Worm (Caenorhabditis elegans) whole organism, L4 larva: ENCODE results near the gene Y57G11C.22.

Experiments
- T20F7.1 ChIP-seq: fragments of 200-800 bp; sonication (Bioruptor generic); optimal IDR thresholded peaks from 2 replicates; lab custom pipeline; 2018; ENCODE audit warnings: mild to moderate bottlenecking, missing genetic modification characterization, missing compliant biosample characterization
- T26A8.4 ChIP-seq: fragments of 200-800 bp; sonication (Bioruptor generic); IDR thresholded peaks from 2 replicates; pipeline ENCODE4 v1.3.6; 2022; ENCODE audit warnings: missing genetic modification characterization, missing compliant biosample characterization
- Y75B8A.6 ChIP-seq: fragments of 200-800 bp; sonication (Bioruptor generic); IDR thresholded peaks from 2 replicates; pipeline ENCODE4 v1.3.6; 2022; ENCODE audit warnings: missing genetic modification reagents, missing genetic modification characterization, missing compliant biosample characterization
- aha-1 ChIP-seq: fragments of 150-350 bp; peaks from one replicate; lab custom pipeline; 2014; ENCODE audit warnings: missing biosample characterization, missing genetic modification characterization
- ama-1 ChIP-seq: fragments of 150-350 bp; optimal IDR thresholded peaks from 2 replicates; lab custom pipeline; 2014; ENCODE audit warnings: inconsistent platforms, mixed read lengths
- attf-4 ChIP-seq: sonication (generic microtip); optimal IDR thresholded peaks from 3 replicates; lab custom pipeline; 2017; ENCODE audit warnings: missing biosample characterization, missing genetic modification characterization
- ceh-20 ChIP-seq: fragments of 200-800 bp; sonication (Bioruptor generic); IDR thresholded peaks from 2 replicates; pipeline ENCODE4 v1.3.6; 2022; ENCODE audit warnings: missing genetic modification reagents, missing genetic modification characterization, missing compliant biosample characterization
- ceh-28 ChIP-seq: fragments of 150-350 bp; optimal IDR thresholded peaks from 2 replicates; lab custom pipeline; 2014; ENCODE audit warnings: missing biosample characterization, missing genetic modification reagents, missing genetic modification characterization
- ceh-32 ChIP-seq: sonication (generic microtip); optimal IDR thresholded peaks from 2 replicates; lab custom pipeline; 2016; ENCODE audit warnings: mild to moderate bottlenecking, missing genetic modification characterization, missing compliant biosample characterization; ENCODE audit not compliant: poor library complexity
- ceh-62 ChIP-seq: sonication (generic microtip); optimal IDR thresholded peaks from 2 replicates; lab custom pipeline; 2017; ENCODE audit warnings: missing biosample characterization, missing genetic modification characterization
- ces-1 ChIP-seq: fragments of 150-350 bp; sonication (generic microtip); optimal IDR thresholded peaks from 4 replicates; lab custom pipeline; 2014; ENCODE audit warnings: missing biosample characterization, missing genetic modification reagents, missing genetic modification characterization
- daf-16 ChIP-seq, 3 experiments: sonication (generic microtip); optimal IDR thresholded peaks; 2 replicates each; lab custom pipeline; 2016 to 2017; ENCODE audit warnings: missing genetic modification characterization in 3 of 3, missing genetic modification reagents in 3 of 3, mild to moderate bottlenecking in 2 of 3, missing compliant biosample characterization in 2 of 3, missing biosample characterization in 1 of 3, moderate library complexity in 1 of 3
- dve-1 ChIP-seq: sonication (generic microtip); optimal IDR thresholded peaks from 2 replicates; lab custom pipeline; 2017; ENCODE audit warnings: antibody characterized with exemption, mild to moderate bottlenecking, missing genetic modification characterization, missing compliant biosample characterization; ENCODE audit not compliant: insufficient read depth
- fkh-10 ChIP-seq: fragments of 150-350 bp; optimal IDR thresholded peaks from 2 replicates; lab custom pipeline; 2014; ENCODE audit warnings: missing biosample characterization, missing genetic modification reagents, missing genetic modification characterization
- fos-1 ChIP-seq: fragments of 150-350 bp; optimal IDR thresholded peaks from 2 replicates; lab custom pipeline; 2014; ENCODE audit warnings: missing biosample characterization, missing genetic modification characterization
- gei-8 ChIP-seq: fragments of 200-800 bp; sonication (Bioruptor generic); optimal IDR thresholded peaks from 2 replicates; lab custom pipeline; 2018; ENCODE audit warnings: mild to moderate bottlenecking, missing genetic modification characterization, missing compliant biosample characterization
- hlh-11 ChIP-seq: fragments of 200-800 bp; sonication (Bioruptor generic); optimal IDR thresholded peaks from 2 replicates; lab custom pipeline; 2018; ENCODE audit warnings: mild to moderate bottlenecking, missing genetic modification characterization, missing compliant biosample characterization
- hlh-30 ChIP-seq: sonication (generic microtip); optimal IDR thresholded peaks from 2 replicates; lab custom pipeline; 2017; ENCODE audit warnings: antibody characterized with exemption, mild to moderate bottlenecking, missing genetic modification characterization, missing compliant biosample characterization; ENCODE audit not compliant: insufficient read depth
- hmg-1.1 ChIP-seq: fragments of 200-800 bp; sonication (Bioruptor generic); IDR thresholded peaks from 2 replicates; pipeline ENCODE4 v1.3.6; 2022; ENCODE audit warnings: missing genetic modification reagents, missing genetic modification characterization, missing compliant biosample characterization
- lin-38 ChIP-seq: fragments of 200-800 bp; sonication (Bioruptor generic); IDR thresholded peaks from 2 replicates; pipeline ENCODE4 v1.3.6; 2022; ENCODE audit warnings: missing genetic modification reagents, missing genetic modification characterization, missing compliant biosample characterization
- lin-39 ChIP-seq: fragments of 150-350 bp; optimal IDR thresholded peaks from 2 replicates; lab custom pipeline; 2014; ENCODE audit warnings: missing biosample characterization, missing genetic modification reagents, missing genetic modification characterization
- madf-9 ChIP-seq: fragments of 200-800 bp; sonication (Bioruptor generic); conservative IDR thresholded peaks from 2 replicates; pipeline ENCODE4 v1.3.6; 2022; ENCODE audit warnings: missing genetic modification reagents, missing genetic modification characterization, missing compliant biosample characterization
- mep-1 ChIP-seq: fragments of 150-350 bp; sonication (generic microtip); optimal IDR thresholded peaks from 3 replicates; lab custom pipeline; 2014; ENCODE audit warnings: missing biosample characterization, missing genetic modification characterization
- nhr-10 ChIP-seq: fragments of 150-350 bp; optimal IDR thresholded peaks from 2 replicates; lab custom pipeline; 2014; ENCODE audit warnings: missing biosample characterization, missing genetic modification characterization
- nhr-102 ChIP-seq: sonication (generic microtip); optimal IDR thresholded peaks from 2 replicates; lab custom pipeline; 2016; ENCODE audit warnings: mild to moderate bottlenecking, missing genetic modification characterization, moderate library complexity, missing compliant biosample characterization
- nhr-11 ChIP-seq: fragments of 150-350 bp; optimal IDR thresholded peaks from 2 replicates; lab custom pipeline; 2014; ENCODE audit warnings: missing biosample characterization, missing genetic modification characterization
- nhr-111 ChIP-seq: fragments of 200-800 bp; sonication (Bioruptor generic); optimal IDR thresholded peaks from 2 replicates; lab custom pipeline; 2018; ENCODE audit warnings: mild to moderate bottlenecking, missing genetic modification characterization, missing compliant biosample characterization
- nhr-237 ChIP-seq: sonication (generic microtip); optimal IDR thresholded peaks from 2 replicates; lab custom pipeline; 2017; ENCODE audit warnings: missing biosample characterization, missing genetic modification characterization
- nhr-25 ChIP-seq: sonication (generic microtip); optimal IDR thresholded peaks from 2 replicates; lab custom pipeline; 2017; ENCODE audit warnings: missing genetic modification characterization, mild to moderate bottlenecking, missing compliant biosample characterization, antibody characterized with exemption, moderate library complexity, borderline replicate concordance; ENCODE audit not compliant: insufficient read depth
- nhr-42 ChIP-seq: fragments of 200-800 bp; sonication (Bioruptor generic); IDR thresholded peaks from 2 replicates; pipeline ENCODE4 v1.3.6; 2022; ENCODE audit warnings: missing genetic modification characterization, missing compliant biosample characterization
- nhr-48 ChIP-seq: sonication (generic microtip); optimal IDR thresholded peaks from 2 replicates; lab custom pipeline; 2016; ENCODE audit warnings: mild to moderate bottlenecking, missing genetic modification characterization, missing compliant biosample characterization
- nhr-76 ChIP-seq: fragments of 150-350 bp; optimal IDR thresholded peaks from 2 replicates; lab custom pipeline; 2014; ENCODE audit warnings: missing biosample characterization, missing genetic modification characterization
- pha-4 ChIP-seq, 2 experiments: fragments of 150-350 bp in 1 of 2; fragments of 200-800 bp in 1 of 2; sonication (Bioruptor generic) in 1 of 2; IDR thresholded peaks in 1 of 2; optimal IDR thresholded peaks in 1 of 2; 2 replicates each; pipeline versions ENCODE4 v1.3.6 to Lab custom; 2014 to 2022; ENCODE audit warnings: missing genetic modification characterization in 2 of 2, missing genetic modification reagents in 2 of 2, missing biosample characterization in 1 of 2, missing compliant biosample characterization in 1 of 2
- sdz-12 ChIP-seq: fragments of 200-800 bp; sonication (Bioruptor generic); optimal IDR thresholded peaks from 2 replicates; lab custom pipeline; 2018; ENCODE audit warnings: mild to moderate bottlenecking, missing genetic modification characterization, missing compliant biosample characterization
- set-16 ChIP-seq: fragments of 200-800 bp; sonication (Bioruptor generic); IDR thresholded peaks from 2 replicates; pipeline ENCODE4 v1.3.6; 2022; ENCODE audit warnings: missing genetic modification reagents, missing genetic modification characterization, missing compliant biosample characterization
- snpc-1.2 ChIP-seq: fragments of 200-800 bp; sonication (Bioruptor generic); IDR thresholded peaks from 2 replicates; pipeline ENCODE4 v1.3.6; 2022; ENCODE audit warnings: missing genetic modification reagents, missing genetic modification characterization, missing compliant biosample characterization
- spr-1 ChIP-seq: sonication (generic microtip); optimal IDR thresholded peaks from 2 replicates; lab custom pipeline; 2016; ENCODE audit warnings: mild to moderate bottlenecking, missing genetic modification characterization, missing compliant biosample characterization
- tra-1 ChIP-seq: fragments of 200-800 bp; sonication (Bioruptor generic); IDR thresholded peaks from 2 replicates; pipeline ENCODE4 v1.3.6; 2022; ENCODE audit warnings: missing genetic modification reagents, missing genetic modification characterization, missing compliant biosample characterization
- unc-130 ChIP-seq: sonication (generic microtip); optimal IDR thresholded peaks from 2 replicates; lab custom pipeline; 2016; ENCODE audit warnings: missing genetic modification reagents, missing genetic modification characterization, missing compliant biosample characterization
- unc-39 ChIP-seq: sonication (generic microtip); optimal IDR thresholded peaks from 2 replicates; lab custom pipeline; 2017; ENCODE audit warnings: missing biosample characterization, missing genetic modification characterization
- unc-62 ChIP-seq, 3 experiments: fragments of 150-350 bp in 1 of 3; sonication (generic microtip); optimal IDR thresholded peaks in 2 of 3; peaks in 1 of 3; 1 replicate in 1 of 3; 2 replicates in 2 of 3; lab custom pipeline; 2014 to 2017; ENCODE audit warnings: missing biosample characterization in 3 of 3, missing genetic modification characterization in 3 of 3, missing genetic modification reagents in 3 of 3, missing genotype in 1 of 3
- zfp-3 ChIP-seq: fragments of 200-800 bp; sonication (Bioruptor generic); conservative IDR thresholded peaks from 2 replicates; pipeline ENCODE4 v1.3.6; 2022; ENCODE audit warnings: missing genetic modification reagents, missing genetic modification characterization, missing compliant biosample characterization
- zip-2 ChIP-seq: fragments of 150-350 bp; optimal IDR thresholded peaks from 2 replicates; lab custom pipeline; 2014; ENCODE audit warnings: missing biosample characterization, missing genetic modification characterization
- ztf-7 ChIP-seq: fragments of 150-350 bp; optimal IDR thresholded peaks from 2 replicates; lab custom pipeline; 2014; ENCODE audit warnings: missing biosample characterization, missing genetic modification characterization

The Y57G11C.22 gene

DNA sequence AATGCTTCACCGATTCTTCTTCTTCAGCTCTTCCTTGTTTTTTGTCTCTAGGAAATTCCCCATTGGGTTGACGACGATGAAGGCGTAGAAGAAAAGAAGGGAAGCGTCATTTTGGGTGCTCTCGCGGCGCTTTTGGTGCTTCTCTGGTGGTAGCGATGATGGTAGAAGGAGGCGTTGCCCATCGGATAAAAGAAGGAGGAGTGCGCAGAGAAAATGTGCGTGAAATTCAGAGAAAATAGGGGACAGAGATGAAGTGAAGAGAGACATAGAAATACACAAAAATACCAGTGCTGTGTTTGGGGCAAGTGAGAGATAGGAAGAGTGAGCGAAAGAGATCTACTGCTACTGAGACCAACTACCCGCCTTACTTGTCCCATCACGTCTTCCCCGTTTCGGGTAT lies 30.1 kb upstream of the Y57G11C.22 start, which contains the start of gene oig-5:
TSS of gene oig-5 (plus strand) at position 301 of the 400 bp plus-strand sequence.
- TF ChIP-seq unc-130 (GFP tag; lab: Kevin White, UChicago) (no peak), hmg-1.1 (GFP tag; lab: Robert Waterston, UW) (no peak), hlh-11 (no peak), ceh-62 (tag; lab: Kevin White, UChicago) (no peak), ztf-7 (tag; lab: Kevin White, UChicago) (no peak), mep-1 (no peak), nhr-10 (tag; lab: Kevin White, UChicago) (no peak), ceh-20 (GFP tag; lab: Robert Waterston, UW) (no peak), T26A8.4 (GFP tag; lab: Robert Waterston, UW) (no peak), nhr-111 (GFP tag; lab: Kevin White, UChicago) (no peak), madf-9 (GFP tag; lab: Robert Waterston, UW) (no peak), daf-16 (GFP tag; optimal IDR thresholded peaks at IDR 0.05; lab: Kevin White, UChicago) (no peak), daf-16 (tag; optimal IDR thresholded peaks at IDR 0.05; lab: Kevin White, UChicago) (no peak), ceh-28 (tag; lab: Kevin White, UChicago) (no peak), lin-39 (tag; lab: Kevin White, UChicago) (no peak), lin-38 (GFP tag; lab: Robert Waterston, UW) (no peak), fkh-10 (no peak), zfp-3 (GFP tag; lab: Robert Waterston, UW) (no peak), nhr-25 (no peak)

ce11 chrIV:14816288-14816687 lies 20.7 kb upstream of the Y57G11C.22 start, which contains the start of gene Y57G11C.46:
Y57G11C.46 (minus strand) TSS chrIV:14816388.
- TF ChIP-seq nhr-11 (no peak), nhr-25 (no peak), ceh-62 (tag; lab: Kevin White, UChicago) (no peak), set-16 (GFP tag; lab: Robert Waterston, UW) (no peak), daf-16 (GFP tag; optimal IDR thresholded peaks at IDR 0.05; lab: Kevin White, UChicago) (no peak), daf-16 (tag; optimal IDR thresholded peaks at IDR 0.05; lab: Kevin White, UChicago) (no peak), unc-39 (no peak), ceh-32 (tag; lab: Kevin White, UChicago) (no peak), hlh-30 (no peak), snpc-1.2 (GFP tag; lab: Robert Waterston, UW) (no peak), nhr-48 (tag; lab: Kevin White, UChicago) (no peak), spr-1 (tag; lab: Kevin White, UChicago) (no peak), Y75B8A.6 (GFP tag; lab: Robert Waterston, UW) (no peak), fos-1 (tag; lab: Kevin White, UChicago) (no peak)

DNA sequence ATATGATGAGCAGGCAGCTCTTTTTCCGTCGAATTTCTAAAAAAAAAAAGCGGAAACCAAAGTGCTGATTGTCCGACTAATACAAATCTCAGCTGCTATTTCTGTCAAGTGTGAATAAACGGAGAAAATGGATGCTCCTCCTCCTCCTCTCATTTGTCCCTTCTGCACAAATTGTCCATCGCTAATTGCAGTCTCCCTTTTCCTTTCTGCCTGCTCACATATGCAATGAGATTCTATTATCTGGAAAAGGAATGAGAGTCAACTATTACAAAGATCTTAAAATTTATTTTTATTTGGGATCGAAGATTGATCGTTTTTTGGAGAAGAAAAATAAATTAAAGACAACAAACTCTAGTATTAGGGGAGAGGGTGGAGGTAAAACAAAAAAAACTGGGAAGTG lies 14.7 kb upstream of the Y57G11C.22 start:
- TF ChIP-seq nhr-42 (GFP tag; lab: Robert Waterston, UW) (no peak), unc-62 (GFP tag; optimal IDR thresholded peaks at IDR 0.05 in 1 of 2; lab: Kevin White, UChicago) (peak in 1 of 2 experiments; percentile 47), unc-62 (tag; optimal IDR thresholded peaks at IDR 0.05; lab: Kevin White, UChicago) (no peak), tra-1 (no peak), daf-16 (GFP tag; optimal IDR thresholded peaks at IDR 0.05; lab: Kevin White, UChicago) (peak in 1 of 2 experiments; percentile 28), daf-16 (tag; optimal IDR thresholded peaks at IDR 0.05; lab: Kevin White, UChicago) (peak; percentile 12), spr-1 (tag; lab: Kevin White, UChicago) (peak; percentile 66), dve-1 (peak; percentile 32), hmg-1.1 (GFP tag; lab: Robert Waterston, UW) (no peak), nhr-10 (tag; lab: Kevin White, UChicago) (peak; percentile 48), gei-8 (GFP tag; lab: Kevin White, UChicago) (no peak), nhr-102 (tag; lab: Kevin White, UChicago) (peak; percentile 65), ceh-28 (tag; lab: Kevin White, UChicago) (no peak), pha-4 (GFP tag; IDR thresholded peaks at IDR 0.05; lab: Robert Waterston, UW) (peak; percentile 74), pha-4 (tag; optimal IDR thresholded peaks at IDR 0.05; lab: Kevin White, UChicago) (no peak), ceh-62 (tag; lab: Kevin White, UChicago) (no peak), sdz-12 (GFP tag; lab: Kevin White, UChicago) (no peak), fos-1 (tag; lab: Kevin White, UChicago) (peak; percentile 7), aha-1 (tag; lab: Kevin White, UChicago) (peak; percentile 46), lin-38 (GFP tag; lab: Robert Waterston, UW) (peak; percentile 64), nhr-48 (tag; lab: Kevin White, UChicago) (peak; percentile 35), nhr-237 (tag; lab: Kevin White, UChicago) (no peak), zip-2 (peak; percentile 63), T20F7.1 (GFP tag; lab: Kevin White, UChicago) (peak; percentile 52), ces-1 (GFP tag; lab: Kevin White, UChicago) (no peak), lin-39 (tag; lab: Kevin White, UChicago) (no peak), ama-1 (peak; percentile 52), nhr-76 (tag; lab: Kevin White, UChicago) (no peak), attf-4 (tag; lab: Kevin White, UChicago) (no peak), Y75B8A.6 (GFP tag; lab: Robert Waterston, UW) (no peak), mep-1 (peak; percentile 11)
